Fruit fly (Drosophila melanogaster) whole organism, prepupa: ENCODE measurements around the gene CG5039.

Source experiments
- CG10631 ChIP-seq: fragments of 200-800 bp; sonication (Bioruptor generic); optimal IDR thresholded peaks from 2 replicates; lab custom pipeline; 2016; ENCODE audit warnings: missing biosample characterization, missing genetic modification characterization
- CG10669 ChIP-seq: fragments of 200-800 bp; sonication (Bioruptor generic); optimal IDR thresholded peaks from 3 replicates; lab custom pipeline; 2018; ENCODE audit warnings: missing biosample characterization, mild to moderate bottlenecking, missing genetic modification characterization, moderate library complexity
- CG11294 ChIP-seq: fragments of 200-800 bp; sonication (Bioruptor generic); IDR thresholded peaks from 2 replicates; pipeline ENCODE4 v1.3.6; 2022; ENCODE audit warnings: missing biosample characterization, missing genetic modification characterization
- CG11762 ChIP-seq: fragments of 200-800 bp; sonication (Bioruptor generic); optimal IDR thresholded peaks from 3 replicates; lab custom pipeline; 2016; ENCODE audit warnings: missing biosample characterization, missing genetic modification characterization; ENCODE audit not compliant: insufficient read depth
- CG15336 ChIP-seq: fragments of 200-800 bp; sonication (Bioruptor generic); IDR thresholded peaks from 2 replicates; pipeline ENCODE4 v1.3.6; 2022; ENCODE audit warnings: missing biosample characterization, missing genetic modification characterization
- CG1621 ChIP-seq: fragments of 200-800 bp; sonication (Bioruptor generic); optimal IDR thresholded peaks from 3 replicates; lab custom pipeline; 2018; ENCODE audit warnings: missing biosample characterization, mild to moderate bottlenecking, missing genetic modification characterization
- CG3032 ChIP-seq: fragments of 200-800 bp; optimal IDR thresholded peaks from 2 replicates; lab custom pipeline; 2019; ENCODE audit warnings: missing biosample characterization, mild to moderate bottlenecking, missing genetic modification characterization, moderate library complexity
- CG32006 ChIP-seq: fragments of 200-800 bp; sonication (Bioruptor generic); optimal IDR thresholded peaks from 3 replicates; lab custom pipeline; 2017; ENCODE audit warnings: missing biosample characterization, mild to moderate bottlenecking, missing genetic modification characterization
- CG3919 ChIP-seq: fragments of 200-800 bp; sonication (Bioruptor generic); optimal IDR thresholded peaks from 3 replicates; lab custom pipeline; 2016; ENCODE audit warnings: missing biosample characterization, missing genetic modification characterization
- CG4318 ChIP-seq: fragments of 200-800 bp; sonication (Bioruptor generic); optimal IDR thresholded peaks from 3 replicates; lab custom pipeline; 2017; ENCODE audit warnings: missing biosample characterization, mild to moderate bottlenecking, missing genetic modification characterization
- CG6163 ChIP-seq: fragments of 200-800 bp; sonication (Bioruptor generic); IDR thresholded peaks from 3 replicates; pipeline ENCODE4 v1.3.6; 2022; ENCODE audit warnings: missing biosample characterization, missing genetic modification characterization
- CG6276 ChIP-seq: fragments of 200-800 bp; sonication (Bioruptor generic); optimal IDR thresholded peaks from 2 replicates; lab custom pipeline; 2017; ENCODE audit warnings: missing biosample characterization, mild to moderate bottlenecking, missing genetic modification characterization
- CG6792 ChIP-seq: fragments of 200-800 bp; sonication (Bioruptor generic); optimal IDR thresholded peaks from 3 replicates; lab custom pipeline; 2016; ENCODE audit warnings: missing biosample characterization, missing genetic modification characterization
- CG6808 ChIP-seq: fragments of 200-800 bp; sonication (Bioruptor generic); optimal IDR thresholded peaks from 3 replicates; lab custom pipeline; 2017; ENCODE audit warnings: missing biosample characterization, missing genetic modification characterization, mild to moderate bottlenecking, moderate library complexity, missing genetic modification reagents
- CG7368 ChIP-seq: fragments of 200-800 bp; sonication (Bioruptor generic); optimal IDR thresholded peaks from 3 replicates; lab custom pipeline; 2016; ENCODE audit warnings: missing biosample characterization, missing genetic modification characterization
- CG8119 ChIP-seq: fragments of 200-800 bp; sonication (Bioruptor generic); IDR thresholded peaks from 3 replicates; pipeline ENCODE4 v1.3.6; 2022; ENCODE audit warnings: missing biosample characterization, missing genetic modification characterization
- CG8319 ChIP-seq: fragments of 200-800 bp; sonication (Bioruptor generic); optimal IDR thresholded peaks from 3 replicates; lab custom pipeline; 2016; ENCODE audit warnings: missing biosample characterization, missing genetic modification characterization
- CG8632 ChIP-seq: fragments of 200-800 bp; sonication (Bioruptor generic); optimal IDR thresholded peaks from 3 replicates; lab custom pipeline; 2016; ENCODE audit warnings: missing biosample characterization, missing genetic modification characterization
- Eip75B ChIP-seq: fragments of 200-800 bp; sonication (Bioruptor generic); optimal IDR thresholded peaks from 3 replicates; lab custom pipeline; 2016; ENCODE audit warnings: missing biosample characterization, missing genetic modification characterization
- Eip93F ChIP-seq: fragments of 200-800 bp; sonication (Bioruptor generic); optimal IDR thresholded peaks from 2 replicates; lab custom pipeline; 2016; ENCODE audit warnings: missing biosample characterization, mild to moderate bottlenecking, missing genetic modification characterization
- Ets96B ChIP-seq: fragments of 200-800 bp; optimal IDR thresholded peaks from 2 replicates; lab custom pipeline; 2019; ENCODE audit warnings: missing biosample characterization, mild to moderate bottlenecking, missing genetic modification characterization, moderate library complexity
- Gug ChIP-seq: fragments of 200-800 bp; sonication (Bioruptor generic); IDR thresholded peaks from 2 replicates; pipeline ENCODE4 v1.3.6; 2022; ENCODE audit warnings: missing biosample characterization, missing genetic modification characterization
- Hr38 ChIP-seq: sonication (Bioruptor generic); optimal IDR thresholded peaks from 2 replicates; lab custom pipeline; 2016; ENCODE audit warnings: missing biosample characterization, missing genetic modification characterization
- Hr39 ChIP-seq: fragments of 200-800 bp; sonication (Bioruptor generic); optimal IDR thresholded peaks from 2 replicates; lab custom pipeline; 2016; ENCODE audit warnings: missing biosample characterization, missing genetic modification characterization
- Hr4 ChIP-seq: fragments of 200-800 bp; sonication (Bioruptor generic); optimal IDR thresholded peaks from 3 replicates; lab custom pipeline; 2016; ENCODE audit warnings: missing biosample characterization, missing genetic modification characterization
- Met ChIP-seq: fragments of 200-800 bp; sonication (Bioruptor generic); optimal IDR thresholded peaks from 3 replicates; lab custom pipeline; 2016; ENCODE audit warnings: missing biosample characterization, missing genetic modification characterization
- OdsH ChIP-seq: fragments of 200-800 bp; sonication (Bioruptor generic); optimal IDR thresholded peaks from 3 replicates; lab custom pipeline; 2016; ENCODE audit warnings: missing biosample characterization, missing genetic modification characterization
- Smox ChIP-seq: fragments of 200-800 bp; sonication (Bioruptor generic); optimal IDR thresholded peaks from 3 replicates; lab custom pipeline; 2016; ENCODE audit warnings: missing biosample characterization, missing genetic modification characterization
- Sox15 ChIP-seq: fragments of 200-800 bp; sonication (Bioruptor generic); optimal IDR thresholded peaks from 3 replicates; lab custom pipeline; 2016; ENCODE audit warnings: missing biosample characterization, missing genetic modification characterization
- achi ChIP-seq: fragments of 200-800 bp; sonication (Bioruptor generic); optimal IDR thresholded peaks from 3 replicates; lab custom pipeline; 2016; ENCODE audit warnings: missing biosample characterization, missing genetic modification characterization
- acj6 ChIP-seq: fragments of 200-800 bp; sonication (Bioruptor generic); optimal IDR thresholded peaks from 3 replicates; lab custom pipeline; 2016; ENCODE audit warnings: missing biosample characterization, missing genetic modification characterization
- cyc ChIP-seq: fragments of 200-800 bp; sonication (Bioruptor generic); optimal IDR thresholded peaks from 3 replicates; lab custom pipeline; 2016; ENCODE audit warnings: missing biosample characterization, missing genetic modification characterization
- dac ChIP-seq: fragments of 200-800 bp; sonication (Bioruptor generic); optimal IDR thresholded peaks from 2 replicates; lab custom pipeline; 2017; ENCODE audit warnings: missing biosample characterization, mild to moderate bottlenecking, missing genetic modification characterization
- dsx ChIP-seq: fragments of 200-800 bp; optimal IDR thresholded peaks from 3 replicates; lab custom pipeline; 2019; ENCODE audit warnings: missing biosample characterization, mild to moderate bottlenecking, missing genetic modification characterization, moderate library complexity; ENCODE audit not compliant: poor library complexity, severe bottlenecking
- esn ChIP-seq: fragments of 200-800 bp; sonication (Bioruptor generic); optimal IDR thresholded peaks from 2 replicates; lab custom pipeline; 2016; ENCODE audit warnings: missing biosample characterization, mild to moderate bottlenecking, missing genetic modification characterization, moderate library complexity
- fd85E ChIP-seq: fragments of 200-800 bp; sonication (Bioruptor generic); optimal IDR thresholded peaks from 3 replicates; lab custom pipeline; 2016; ENCODE audit warnings: missing biosample characterization, missing genetic modification characterization
- lz ChIP-seq: fragments of 200-800 bp; sonication (Bioruptor generic); optimal IDR thresholded peaks from 3 replicates; lab custom pipeline; 2016; ENCODE audit warnings: missing biosample characterization, missing genetic modification characterization
- net ChIP-seq: fragments of 200-800 bp; sonication (Bioruptor generic); optimal IDR thresholded peaks from 3 replicates; lab custom pipeline; 2016; ENCODE audit warnings: missing biosample characterization, missing genetic modification characterization
- pdm3 ChIP-seq: fragments of 200-800 bp; sonication (Bioruptor generic); optimal IDR thresholded peaks from 3 replicates; lab custom pipeline; 2016; ENCODE audit warnings: missing biosample characterization, missing genetic modification characterization
- salr ChIP-seq, 2 experiments: fragments of 200-800 bp; sonication (Bioruptor generic); optimal IDR thresholded peaks; 3 replicates each; lab custom pipeline; 2016 to 2018; ENCODE audit warnings: missing biosample characterization in 2 of 2, missing genetic modification characterization in 2 of 2, mild to moderate bottlenecking in 1 of 2
- ss ChIP-seq, 2 experiments: fragments of 200-800 bp; sonication (Bioruptor generic); optimal IDR thresholded peaks; 2 replicates in 1 of 2; 3 replicates in 1 of 2; lab custom pipeline; 2017 to 2018; ENCODE audit warnings: mild to moderate bottlenecking in 2 of 2, missing biosample characterization in 2 of 2, missing genetic modification characterization in 2 of 2, moderate library complexity in 1 of 2
- svp ChIP-seq: fragments of 200-800 bp; sonication (Bioruptor generic); peaks from one replicate; lab custom pipeline; 2016; ENCODE audit warnings: missing biosample characterization, missing genetic modification characterization
- topi ChIP-seq: fragments of 200-800 bp; sonication (Bioruptor generic); optimal IDR thresholded peaks from 3 replicates; lab custom pipeline; 2016; ENCODE audit warnings: missing biosample characterization, missing genetic modification characterization

Gene CG5039

dm6 chr3R:25647577-25648257 lies 30.8 kb upstream of the CG5039 start (continued):
- peak; percentile 16 for TF ChIP-seq cyc (GFP tag; lab: Kevin White, UChicago)
- TF ChIP-seq net (GFP tag; lab: Kevin White, UChicago), result peak; percentile 45
- peak; percentile 78 for TF ChIP-seq CG8119 (GFP tag; lab: Robert Waterston, UW)
- TF ChIP-seq fd85E (GFP tag; lab: Kevin White, UChicago), result no peak
- TF ChIP-seq CG7368 (GFP tag; lab: Kevin White, UChicago), result peak; percentile 22
- TF ChIP-seq Eip75B (GFP tag; lab: Kevin White, UChicago), result no peak
- peak; percentile 80 for TF ChIP-seq CG6276 (GFP tag; lab: Kevin White, UChicago)
- no peak for TF ChIP-seq CG4318 (GFP tag; lab: Kevin White, UChicago)
- TF ChIP-seq CG6792 (GFP tag; lab: Kevin White, UChicago), result peak; percentile 5
- TF ChIP-seq salr (GFP tag; optimal IDR thresholded peaks at IDR 0.05; lab: Kevin White, UChicago), result peak in 1 of 2 experiments; percentile 51
- TF ChIP-seq Hr4, result peak; percentile 33
- no peak for TF ChIP-seq Smox (GFP tag; lab: Kevin White, UChicago)
- TF ChIP-seq Gug (GFP tag; lab: Robert Waterston, UW), result peak; percentile 46
- peak; percentile 39 for TF ChIP-seq achi

- peak; percentile 28 for TF ChIP-seq acj6
- TF ChIP-seq CG10669 (GFP tag; lab: Kevin White, UChicago), result peak; percentile 24
- no peak for TF ChIP-seq CG8319
- TF ChIP-seq CG1621 (tag; lab: Kevin White, UChicago), result peak; percentile 38
- peak; percentile 63 for TF ChIP-seq dsx (GFP tag; lab: Kevin White, UChicago)
Observed at dm6 chr3R:25648258-25648606, 30.3 kb upstream of the CG5039 start.

DNA sequence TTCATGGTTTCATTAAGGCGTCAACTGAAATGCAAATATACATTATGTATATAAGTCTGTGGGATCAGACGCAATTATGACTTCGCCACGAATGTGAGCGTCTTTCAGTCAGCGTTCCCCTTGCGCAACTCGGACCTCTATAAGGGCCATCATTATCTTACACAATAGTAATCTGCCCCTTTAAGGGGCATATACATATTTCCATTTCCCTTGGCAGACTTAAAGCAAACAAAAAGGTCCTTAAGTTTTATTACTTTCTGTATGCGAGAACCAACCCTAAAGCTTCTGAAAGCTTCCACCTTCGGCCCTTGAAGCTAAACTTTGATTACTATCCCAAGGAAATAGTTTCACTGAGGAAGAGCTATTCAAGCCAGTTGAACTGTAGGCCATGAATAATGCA lies 28.1 kb upstream of the CG5039 start:
- TF ChIP-seq lz (no peak), achi (no peak), dsx (GFP tag; lab: Kevin White, UChicago) (no peak), CG6792 (GFP tag; lab: Kevin White, UChicago) (no peak), CG32006 (no peak), CG6808 (no peak), fd85E (GFP tag; lab: Kevin White, UChicago) (no peak)

DNA sequence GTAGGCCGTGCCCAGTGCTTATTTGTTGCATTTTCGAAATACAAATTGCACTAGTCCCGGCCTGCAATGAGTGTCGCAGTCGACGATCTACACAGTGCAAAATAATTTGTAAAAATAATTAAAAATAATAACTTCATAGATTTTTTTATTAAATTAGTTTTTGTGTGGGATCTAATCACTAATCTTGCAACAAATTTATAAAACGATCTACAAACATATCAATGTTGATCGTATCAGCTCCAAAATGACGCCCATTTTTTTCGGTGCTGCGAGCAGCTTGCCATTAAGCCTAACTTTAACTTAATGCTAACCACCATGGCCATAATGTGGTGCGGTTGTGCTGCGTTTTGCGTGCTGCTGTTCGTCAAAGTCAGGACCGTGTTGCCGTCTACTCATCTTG lies 27.1 kb upstream of the CG5039 start:
- peak; percentile 39 for TF ChIP-seq Met
- 0 out of 2 replicates have a peak, but pooled peaks have one; percentile 11 for TF ChIP-seq CG11294 (GFP tag; lab: Robert Waterston, UW)
- TF ChIP-seq CG3032, result peak; percentile 47
- TF ChIP-seq Ets96B (tag; lab: Kevin White, UChicago), result peak; percentile 45
- TF ChIP-seq CG8119 (GFP tag; lab: Robert Waterston, UW), result peak; percentile 70
- TF ChIP-seq pdm3 (GFP tag; lab: Kevin White, UChicago), result peak; percentile 43
- TF ChIP-seq CG3919 (GFP tag; lab: Kevin White, UChicago), result peak; percentile 47
- TF ChIP-seq CG4318 (GFP tag; lab: Kevin White, UChicago), result no peak
- TF ChIP-seq ss (GFP tag; optimal IDR thresholded peaks at IDR 0.05; lab: Kevin White, UChicago), result peak in 1 of 2 experiments; percentile 47
- no peak for TF ChIP-seq dac (GFP tag; lab: Kevin White, UChicago)
- peak; percentile 77 for TF ChIP-seq CG15336
- TF ChIP-seq Hr39 (GFP tag; lab: Kevin White, UChicago), result peak; percentile 16
- no peak for TF ChIP-seq Hr38 (GFP tag; lab: Kevin White, UChicago)
- peak; percentile 53 for TF ChIP-seq svp
- TF ChIP-seq CG10669 (GFP tag; lab: Kevin White, UChicago), result peak; percentile 38
- TF ChIP-seq Hr4, result peak; percentile 65
- peak; percentile 71; the same call in 1 of the 3 replicates for TF ChIP-seq CG6163 (GFP tag; lab: Robert Waterston, UW)
- TF ChIP-seq CG1621 (tag; lab: Kevin White, UChicago), result peak; percentile 11
- peak; percentile 30 for TF ChIP-seq CG6792 (GFP tag; lab: Kevin White, UChicago)
- peak; percentile 38 for TF ChIP-seq cyc (GFP tag; lab: Kevin White, UChicago)
- TF ChIP-seq CG11762 (GFP tag; lab: Kevin White, UChicago), result no peak
- TF ChIP-seq Eip93F (GFP tag; lab: Kevin White, UChicago), result no peak
- TF ChIP-seq CG10631, result peak; percentile 39
- peak; percentile 18 for TF ChIP-seq CG8632
- peak; percentile 47 for TF ChIP-seq esn
- peak; percentile 49 for TF ChIP-seq achi
- TF ChIP-seq net (GFP tag; lab: Kevin White, UChicago), result no peak
- TF ChIP-seq topi (GFP tag; lab: Kevin White, UChicago), result peak; percentile 56
- TF ChIP-seq CG6808, result peak; percentile 46
- TF ChIP-seq CG8319, result no peak
- TF ChIP-seq OdsH (GFP tag; lab: Kevin White, UChicago), result peak; percentile 55
- peak; percentile 44 for TF ChIP-seq acj6
- TF ChIP-seq Sox15 (GFP tag; lab: Kevin White, UChicago), result no peak
